Fruit fly (Drosophila melanogaster): Measurements from ENCODE around the gene ChAT.

DNA sequence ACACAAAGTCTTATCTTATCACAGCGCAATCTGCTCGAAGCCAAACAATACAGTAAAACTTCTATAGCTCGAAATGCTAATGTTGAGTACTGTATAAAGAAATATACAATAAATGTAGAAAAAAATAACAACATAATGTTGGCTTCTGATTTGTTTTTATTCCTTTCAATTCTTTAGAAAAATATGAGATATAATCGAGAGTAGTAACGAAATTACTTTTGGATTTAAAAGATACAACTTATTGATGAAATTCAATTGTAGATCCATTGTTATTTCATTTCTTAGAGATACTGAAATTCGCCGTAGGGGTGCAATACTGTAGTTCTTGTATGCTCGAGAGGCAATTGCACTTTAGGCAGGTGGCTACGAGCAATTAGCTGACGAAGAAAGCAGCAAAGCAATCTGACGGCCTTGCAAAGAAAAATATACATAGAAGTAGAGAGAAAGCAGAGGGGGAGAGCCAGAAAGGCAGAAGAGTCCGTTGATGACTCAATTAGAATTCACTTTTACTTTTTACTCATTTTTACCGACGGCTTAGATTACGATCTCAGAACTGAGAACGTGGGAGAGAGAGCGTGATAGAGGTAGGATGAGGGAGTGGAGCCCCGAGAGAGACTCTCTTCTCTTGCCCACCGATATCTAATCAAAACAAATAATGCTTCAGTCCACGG lies 34.7 kb upstream of the ChAT start:
- no peak for TF ChIP-seq CG11762 (GFP tag; optimal IDR thresholded peaks at IDR 0.05; ENCODE audit: insufficient read depth)
- peak; percentile 44 for TF ChIP-seq cyc (GFP tag; optimal IDR thresholded peaks at IDR 0.05)
- peak; percentile 44 for TF ChIP-seq Hr39 (GFP tag; optimal IDR thresholded peaks at IDR 0.05)
- no peak for TF ChIP-seq Hr38 (GFP tag; optimal IDR thresholded peaks at IDR 0.05)
